Fruit fly (Drosophila melanogaster) whole organism, embryonic: ENCODE results near the gene Plc21C.

Source experiments
- Adf1 ChIP-seq: fragments of 200-800 bp; sonication (Bioruptor generic); IDR thresholded peaks from 2 replicates; pipeline ENCODE4 v1.3.6; 2022; ENCODE audit warnings: missing biosample characterization, missing genetic modification characterization
- Asciz ChIP-seq: fragments of 200-800 bp; sonication (Bioruptor generic); optimal IDR thresholded peaks from 2 replicates; lab custom pipeline; 2017; ENCODE audit warnings: missing biosample characterization, mild to moderate bottlenecking, missing genetic modification characterization, missing genetic modification reagents
- Awh ChIP-seq: fragments of 200-800 bp; sonication (Bioruptor generic); IDR thresholded peaks from 2 replicates; pipeline ENCODE4, ENCODE4 v1.3.6; 2022; ENCODE audit warnings: missing biosample characterization, missing genetic modification characterization
- CG10959 ChIP-seq: fragments of 200-800 bp; sonication (Bioruptor generic); IDR thresholded peaks from 2 replicates; pipeline ENCODE4 v1.3.6; 2022; ENCODE audit warnings: missing biosample characterization, missing genetic modification characterization
- CG12744 ChIP-seq: fragments of 200-800 bp; sonication (Bioruptor generic); optimal IDR thresholded peaks from 2 replicates; lab custom pipeline; 2016; ENCODE audit warnings: missing biosample characterization, missing genetic modification characterization
- CG13894 ChIP-seq: fragments of 200-800 bp; sonication (Bioruptor generic); optimal IDR thresholded peaks from 3 replicates; lab custom pipeline; 2018; ENCODE audit warnings: missing biosample characterization, mild to moderate bottlenecking, missing genetic modification characterization, moderate library complexity
- CG14710 ChIP-seq: fragments of 200-800 bp; sonication (Bioruptor generic); optimal IDR thresholded peaks from 3 replicates; lab custom pipeline; 2019; ENCODE audit warnings: missing biosample characterization, mild to moderate bottlenecking, missing genetic modification characterization, moderate library complexity
- CG15514 ChIP-seq: fragments of 200-800 bp; sonication (Bioruptor generic); optimal IDR thresholded peaks from 3 replicates; lab custom pipeline; 2017; ENCODE audit warnings: missing biosample characterization, missing genetic modification characterization, mild to moderate bottlenecking, moderate library complexity, missing genetic modification reagents
- CG17359 ChIP-seq: fragments of 200-800 bp; sonication (Bioruptor generic); optimal IDR thresholded peaks from 3 replicates; lab custom pipeline; 2018; ENCODE audit warnings: missing biosample characterization, mild to moderate bottlenecking, missing genetic modification characterization, moderate library complexity
- CG1792 ChIP-seq: fragments of 200-800 bp; sonication (Bioruptor generic); optimal IDR thresholded peaks from 2 replicates; lab custom pipeline; 2016; ENCODE audit warnings: missing biosample characterization, missing genetic modification characterization
- CG1832 ChIP-seq: fragments of 200-800 bp; sonication (Bioruptor generic); optimal IDR thresholded peaks from 2 replicates; lab custom pipeline; 2017; ENCODE audit warnings: missing biosample characterization, mild to moderate bottlenecking, missing genetic modification characterization, inconsistent platforms
- CG18599 ChIP-seq: fragments of 200-800 bp; sonication (Bioruptor generic); optimal IDR thresholded peaks from 3 replicates; lab custom pipeline; 2017; ENCODE audit warnings: missing biosample characterization, missing genetic modification characterization, mild to moderate bottlenecking, moderate library complexity, missing genetic modification reagents
- CG31388 ChIP-seq: fragments of 200-800 bp; sonication (Bioruptor generic); optimal IDR thresholded peaks from 2 replicates; lab custom pipeline; 2016; ENCODE audit warnings: missing biosample characterization, missing genetic modification characterization
- CG3163 ChIP-seq: fragments of 200-800 bp; sonication (Bioruptor generic); optimal IDR thresholded peaks from 3 replicates; lab custom pipeline; 2016; ENCODE audit warnings: missing biosample characterization, missing genetic modification characterization
- CG5953 ChIP-seq: fragments of 200-800 bp; sonication (Bioruptor generic); IDR thresholded peaks from 2 replicates; pipeline ENCODE4 v1.3.6; 2022; ENCODE audit warnings: missing biosample characterization, missing genetic modification characterization
- CG9609 ChIP-seq: fragments of 200-800 bp; sonication (Bioruptor generic); optimal IDR thresholded peaks from 3 replicates; lab custom pipeline; 2016; ENCODE audit warnings: missing biosample characterization, missing genetic modification characterization
- CoRest ChIP-seq: fragments of 200-800 bp; sonication (Bioruptor generic); optimal IDR thresholded peaks from 3 replicates; lab custom pipeline; 2018; ENCODE audit warnings: missing biosample characterization, mild to moderate bottlenecking, missing genetic modification characterization, moderate library complexity
- Dbx ChIP-seq: fragments of 200-800 bp; sonication (Bioruptor generic); IDR thresholded peaks from 3 replicates; pipeline ENCODE4 v1.3.6; 2022; ENCODE audit warnings: missing biosample characterization, missing genetic modification characterization
- Deaf1 ChIP-seq: fragments of 200-800 bp; optimal IDR thresholded peaks from 3 replicates; lab custom pipeline; 2019; ENCODE audit warnings: missing biosample characterization, mild to moderate bottlenecking, missing genetic modification characterization, moderate library complexity
- Dip2 ChIP-seq: fragments of 200-800 bp; sonication (Bioruptor generic); IDR thresholded peaks from 2 replicates; pipeline ENCODE4 v1.3.6; 2022; ENCODE audit warnings: missing biosample characterization, missing genetic modification characterization
- HLH54F ChIP-seq: fragments of 200-800 bp; sonication (Bioruptor generic); optimal IDR thresholded peaks from 3 replicates; lab custom pipeline; 2016; ENCODE audit warnings: missing biosample characterization, missing genetic modification characterization
- HmgD ChIP-seq: fragments of 200-800 bp; sonication (Bioruptor generic); optimal IDR thresholded peaks from 3 replicates; lab custom pipeline; 2016; ENCODE audit warnings: missing biosample characterization, missing genetic modification characterization
- Jarid2 ChIP-seq: fragments of 200-800 bp; sonication (Bioruptor generic); optimal IDR thresholded peaks from 3 replicates; lab custom pipeline; 2017; ENCODE audit warnings: mild to moderate bottlenecking, missing biosample characterization, missing genetic modification reagents, missing genetic modification characterization
- Nf-YB ChIP-seq: fragments of 200-800 bp; sonication (Bioruptor generic); optimal IDR thresholded peaks from 3 replicates; lab custom pipeline; 2019; ENCODE audit warnings: missing biosample characterization, mild to moderate bottlenecking, missing genetic modification characterization, moderate library complexity
- Nf-YC ChIP-seq: fragments of 200-800 bp; optimal IDR thresholded peaks from 3 replicates; lab custom pipeline; 2019; ENCODE audit warnings: missing biosample characterization, mild to moderate bottlenecking, missing genetic modification characterization, moderate library complexity
- Oli ChIP-seq: fragments of 200-800 bp; sonication (Bioruptor generic); optimal IDR thresholded peaks from 2 replicates; lab custom pipeline; 2018; ENCODE audit warnings: missing biosample characterization, mild to moderate bottlenecking, missing genetic modification characterization, moderate library complexity
- Pdp1 ChIP-seq, 2 experiments: fragments of 200-800 bp; sonication (Bioruptor generic); optimal IDR thresholded peaks; 3 replicates each; lab custom pipeline; 2016; ENCODE audit warnings: missing biosample characterization in 2 of 2, missing genetic modification characterization in 2 of 2, mild to moderate bottlenecking in 1 of 2, moderate library complexity in 1 of 2
- Rfx ChIP-seq: fragments of 200-800 bp; sonication (Bioruptor generic); IDR thresholded peaks from 2 replicates; pipeline ENCODE4 v1.3.6; 2022; ENCODE audit warnings: missing biosample characterization, missing genetic modification characterization
- Tbp ChIP-seq: fragments of >200 bp; optimal IDR thresholded peaks from 2 replicates; lab custom pipeline; 2018; ENCODE audit warnings: missing biosample characterization, missing genetic modification characterization
- bigmax ChIP-seq: fragments of 200-800 bp; sonication (Bioruptor generic); optimal IDR thresholded peaks from 2 replicates; lab custom pipeline; 2018; ENCODE audit warnings: missing biosample characterization, mild to moderate bottlenecking, missing genetic modification characterization
- br ChIP-seq: fragments of >200 bp; optimal IDR thresholded peaks from 2 replicates; lab custom pipeline; 2017
- bsh ChIP-seq, 2 experiments: fragments of 200-800 bp; sonication (Bioruptor generic); optimal IDR thresholded peaks; 2 replicates each; lab custom pipeline; 2017 to 2018; ENCODE audit warnings: mild to moderate bottlenecking in 2 of 2, missing biosample characterization in 2 of 2, missing genetic modification characterization in 2 of 2, moderate library complexity in 1 of 2
- caup ChIP-seq: fragments of 200-800 bp; sonication (Bioruptor generic); optimal IDR thresholded peaks from 3 replicates; lab custom pipeline; 2017; ENCODE audit warnings: missing biosample characterization, mild to moderate bottlenecking, missing genetic modification characterization, moderate library complexity; ENCODE audit not compliant: severe bottlenecking
- chinmo ChIP-seq: fragments of 200-800 bp; sonication (Bioruptor generic); IDR thresholded peaks from 4 replicates; pipeline ENCODE4 v1.3.6; 2022; ENCODE audit warnings: missing biosample characterization, missing genetic modification characterization; ENCODE audit not compliant: partially characterized antibody
- cwo ChIP-seq: fragments of 200-800 bp; sonication (Bioruptor generic); optimal IDR thresholded peaks from 3 replicates; lab custom pipeline; 2017; ENCODE audit warnings: missing biosample characterization, missing genetic modification characterization, mild to moderate bottlenecking, moderate library complexity, missing genetic modification reagents
- disco-r ChIP-seq: fragments of 200-800 bp; sonication (Bioruptor generic); optimal IDR thresholded peaks from 2 replicates; lab custom pipeline; 2016; ENCODE audit warnings: missing biosample characterization, missing genetic modification characterization
- dmrt99B ChIP-seq: fragments of 200-800 bp; sonication (Bioruptor generic); optimal IDR thresholded peaks from 2 replicates; lab custom pipeline; 2018; ENCODE audit warnings: missing biosample characterization, mild to moderate bottlenecking, missing genetic modification characterization, moderate library complexity
- ems ChIP-seq: fragments of 200-800 bp; sonication (Bioruptor generic); optimal IDR thresholded peaks from 3 replicates; lab custom pipeline; 2016; ENCODE audit warnings: missing biosample characterization, missing genetic modification characterization
- eyg ChIP-seq: fragments of 200-800 bp; sonication (Bioruptor generic); optimal IDR thresholded peaks from 3 replicates; lab custom pipeline; 2016; ENCODE audit warnings: missing biosample characterization, missing genetic modification characterization
- grn ChIP-seq: fragments of 200-800 bp; sonication (Bioruptor generic); optimal IDR thresholded peaks from 3 replicates; lab custom pipeline; 2017; ENCODE audit warnings: missing biosample characterization, missing genetic modification characterization
- hbn ChIP-seq: fragments of 200-800 bp; sonication (Bioruptor generic); IDR thresholded peaks from 2 replicates; pipeline ENCODE4 v1.3.6; 2022; ENCODE audit warnings: missing biosample characterization, missing genetic modification characterization; ENCODE audit not compliant: partially characterized antibody
- maf-S ChIP-seq: fragments of 200-800 bp; sonication (Bioruptor generic); optimal IDR thresholded peaks from 2 replicates; lab custom pipeline; 2016; ENCODE audit warnings: missing biosample characterization, missing genetic modification characterization
- prd ChIP-seq, 3 experiments: fragments of >200 bp in 2 of 3; fragments of 200-800 bp in 1 of 3; sonication (Bioruptor generic) in 1 of 3; optimal IDR thresholded peaks in 2 of 3; IDR thresholded peaks in 1 of 3; 2 replicates in 2 of 3; 3 replicates in 1 of 3; pipeline versions ENCODE4 v1.3.6 to Lab custom; 2017 to 2022; ENCODE audit warnings: missing biosample characterization in 1 of 3, missing genetic modification characterization in 1 of 3
- sim ChIP-seq: fragments of 200-800 bp; sonication (Bioruptor generic); IDR thresholded peaks from 2 replicates; pipeline ENCODE4 v1.3.6; 2022; ENCODE audit warnings: missing biosample characterization, missing genetic modification characterization
- sna ChIP-seq: fragments of 200-800 bp; sonication (Bioruptor generic); IDR thresholded peaks from 2 replicates; pipeline ENCODE4 v1.3.6; 2022; ENCODE audit warnings: missing biosample characterization, missing genetic modification characterization; ENCODE audit not compliant: partially characterized antibody
- ssp ChIP-seq: fragments of 200-800 bp; sonication (Bioruptor generic); IDR thresholded peaks from 2 replicates; pipeline ENCODE4 v1.3.6; 2022; ENCODE audit warnings: missing biosample characterization, missing genetic modification characterization
- twi ChIP-seq: fragments of 200-800 bp; optimal IDR thresholded peaks from 2 replicates; lab custom pipeline; 2019; ENCODE audit warnings: missing biosample characterization, mild to moderate bottlenecking, missing genetic modification characterization, moderate library complexity
- vfl ChIP-seq: fragments of 200-800 bp; sonication (Bioruptor generic); optimal IDR thresholded peaks from 2 replicates; lab custom pipeline; 2016; ENCODE audit warnings: missing biosample characterization, missing genetic modification characterization
- zfh2 ChIP-seq: fragments of 200-800 bp; sonication (Bioruptor generic); optimal IDR thresholded peaks from 2 replicates; lab custom pipeline; 2016; ENCODE audit warnings: missing biosample characterization, missing genetic modification characterization

Gene Plc21C

dm6 chr2L:309812-310431 is 4.2 kb downstream of the Plc21C start (continued):
- TF ChIP-seq CG3163 (GFP tag; lab: Kevin White, UChicago) (no peak), Nf-YC (tag; lab: Kevin White, UChicago) (no peak), br (no peak), Nf-YB (no peak), chinmo (GFP tag; lab: Robert Waterston, UW) (peak; percentile 64; the same call in 1 of the 4 replicates), CG17359 (tag; lab: Kevin White, UChicago) (no peak), sim (GFP tag; lab: Robert Waterston, UW) (no peak), hbn (GFP tag; lab: Robert Waterston, UW) (0 out of 2 replicates have a peak, but pooled peaks have one; percentile 23), Adf1 (GFP tag; lab: Robert Waterston, UW) (peak; percentile 23; the same call in 1 of the 2 replicates), sna (GFP tag; lab: Robert Waterston, UW) (no peak), bigmax (no peak), CG15514 (GFP tag; lab: Kevin White, UChicago) (peak; percentile 22), Tbp (GFP tag; lab: Kevin White, UChicago) (no peak), eyg (GFP tag; lab: Kevin White, UChicago) (no peak), CoRest (tag; lab: Kevin White, UChicago) (no peak), Deaf1 (tag; lab: Kevin White, UChicago) (peak; percentile 86), Pdp1 (GFP tag; optimal IDR thresholded peaks at IDR 0.05; lab: Kevin White, UChicago) (no peak), prd (optimal IDR thresholded peaks at IDR 0.05; lab: Kevin White, UChicago) (no peak), prd (GFP tag; IDR thresholded peaks at IDR 0.05; lab: Robert Waterston, UW) (no peak), CG5953 (GFP tag; lab: Robert Waterston, UW) (no peak), caup (GFP tag; lab: Kevin White, UChicago) (no peak), dmrt99B (tag; lab: Kevin White, UChicago) (no peak), CG13894 (tag; lab: Kevin White, UChicago) (peak; percentile 57), Awh (GFP tag; lab: Robert Waterston, UW) (no peak), bsh (GFP tag; optimal IDR thresholded peaks at IDR 0.05; lab: Kevin White, UChicago) (no peak), HLH54F (GFP tag; lab: Kevin White, UChicago) (no peak), Dip2 (no peak), ssp (GFP tag; lab: Robert Waterston, UW) (no peak), vfl (GFP tag; lab: Kevin White, UChicago) (no peak), cwo (GFP tag; lab: Kevin White, UChicago) (no peak), CG1832 (GFP tag; lab: Kevin White, UChicago) (no peak), Oli (tag; lab: Kevin White, UChicago) (no peak), Asciz (GFP tag; lab: Kevin White, UChicago) (no peak), CG14710 (tag; lab: Kevin White, UChicago) (no peak), Dbx (GFP tag; lab: Robert Waterston, UW) (0 out of 3 replicates have a peak, but pooled peaks have one; percentile 37), zfh2 (GFP tag; lab: Kevin White, UChicago) (peak; percentile 3), ems (GFP tag; lab: Kevin White, UChicago) (no peak), Rfx (GFP tag; lab: Robert Waterston, UW) (no peak), twi (tag; lab: Kevin White, UChicago) (no peak), CG12744 (GFP tag; lab: Kevin White, UChicago) (no peak), disco-r (GFP tag; lab: Kevin White, UChicago) (no peak), grn (GFP tag; lab: Kevin White, UChicago) (no peak), CG18599 (peak; percentile 35), Jarid2 (peak; percentile 71), CG1792 (GFP tag; lab: Kevin White, UChicago) (no peak), CG10959 (GFP tag; lab: Robert Waterston, UW) (no peak), CG9609 (GFP tag; lab: Kevin White, UChicago) (no peak), HmgD (no peak), CG31388 (GFP tag; lab: Kevin White, UChicago) (no peak), maf-S (GFP tag; lab: Kevin White, UChicago) (no peak)
